Worm (Caenorhabditis elegans): ENCODE measurements around the gene ttr-34.

DNA sequence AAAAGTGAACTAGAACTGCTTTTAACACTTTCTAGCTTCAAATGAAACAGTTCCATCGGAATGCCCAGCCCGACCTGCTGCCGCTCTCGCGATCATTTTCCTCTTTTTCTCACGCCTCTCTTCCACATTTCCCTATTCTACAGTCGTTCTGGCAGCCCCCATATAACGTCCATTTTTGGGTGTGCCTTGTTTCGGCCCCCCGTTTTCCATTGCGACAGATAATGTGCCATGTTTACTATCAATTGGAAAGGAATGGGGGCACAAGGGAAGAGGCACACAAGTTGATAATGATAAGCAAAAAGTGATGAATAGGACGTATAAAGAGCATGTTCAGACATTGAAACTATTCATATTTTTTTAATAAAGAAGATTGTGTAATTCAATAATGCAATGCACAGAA, 19.4 kb downstream of the ttr-34 start:
- TF ChIP-seq aha-1 (tag; optimal IDR thresholded peaks at IDR 0.05) = no peak
- TF ChIP-seq unc-62 (GFP tag; optimal IDR thresholded peaks at IDR 0.05) = no peak
- TF ChIP-seq grh-1 (GFP tag; IDR thresholded peaks at IDR 0.05) = no peak
- no peak for TF ChIP-seq zag-1 (tag; optimal IDR thresholded peaks at IDR 0.05)
- TF ChIP-seq snpc-4 (tag; optimal IDR thresholded peaks at IDR 0.05) = no peak
- no peak for TF ChIP-seq egl-27 (tag; optimal IDR thresholded peaks at IDR 0.05)
- peak; percentile 30 for TF ChIP-seq nhr-90 (tag; optimal IDR thresholded peaks at IDR 0.05; ENCODE audit: poor library complexity)
- TF ChIP-seq pqm-1 (tag; optimal IDR thresholded peaks at IDR 0.05) = no peak
